Worm (Caenorhabditis elegans): ENCODE data around the gene odr-3.

DNA sequence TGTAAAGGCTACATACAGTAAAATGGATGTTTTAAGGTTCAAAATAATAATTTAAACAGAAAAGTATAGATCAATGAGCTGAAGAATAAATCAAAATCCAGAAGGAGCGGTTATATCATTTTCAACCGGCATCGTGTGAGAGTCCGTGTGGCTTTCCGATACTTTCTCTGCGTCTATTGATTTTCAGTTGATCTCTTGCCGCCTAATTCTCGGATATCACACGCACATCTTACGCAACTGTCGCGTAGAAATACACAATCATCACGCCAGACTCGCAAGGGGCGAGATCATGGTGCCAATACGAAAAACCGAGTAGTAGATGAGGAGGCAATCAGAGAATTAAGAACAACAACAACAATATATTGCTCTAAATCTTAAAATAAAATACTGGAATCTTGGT is 39.5 kb upstream of the odr-3 start:
- TF ChIP-seq snpc-4 (tag; optimal IDR thresholded peaks at IDR 0.05) = no peak
- no peak for TF ChIP-seq nhr-12 (tag; optimal IDR thresholded peaks at IDR 0.05)

Measured in whole organism, L3 larva.